Worm (Caenorhabditis elegans) whole organism, L4/young adult: ENCODE results near the gene Y17D7C.2.

ENCODE experiments used
- W03F9.2 ChIP-seq: fragments of 150-350 bp; optimal IDR thresholded peaks from 2 replicates; lab custom pipeline; 2014; ENCODE audit warnings: missing biosample characterization, missing genetic modification characterization
- dao-5 ChIP-seq: sonication (generic microtip); optimal IDR thresholded peaks from 2 replicates; lab custom pipeline; 2016; ENCODE audit warnings: missing genotype, missing genetic modification characterization, moderate library complexity, missing compliant biosample characterization

DNA sequence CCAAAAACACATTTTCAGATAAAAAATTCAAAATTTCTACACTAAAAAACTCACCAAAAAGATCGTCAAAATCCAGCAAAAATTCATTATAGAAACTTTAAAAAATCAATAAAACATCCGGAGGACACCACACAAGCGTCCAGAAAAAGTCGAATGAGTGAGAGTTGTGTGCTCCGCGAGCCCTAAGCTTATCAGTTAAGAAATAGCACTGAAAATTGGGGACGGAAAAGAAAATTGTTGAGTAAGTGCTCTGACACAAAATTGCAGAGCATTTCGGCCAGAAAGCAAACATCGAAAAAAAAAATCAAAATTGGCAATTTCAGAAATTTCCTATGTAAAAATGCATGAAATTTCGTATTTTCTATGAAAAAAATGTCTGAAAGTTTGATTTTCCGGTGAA lies 17.9 kb upstream of the Y17D7C.2 start:
- TF ChIP-seq W03F9.2 (no peak), dao-5 (tag; lab: Kevin White, UChicago) (no peak)
